Fruit fly (Drosophila melanogaster) whole organism, embryonic: ENCODE measurements around the gene Nckx30C.

ENCODE experiments used
- ATbp ChIP-seq: fragments of 200-800 bp; sonication (Bioruptor generic); optimal IDR thresholded peaks from 2 replicates; lab custom pipeline; 2017; ENCODE audit warnings: missing biosample characterization, mild to moderate bottlenecking, missing genetic modification characterization, missing genetic modification reagents
- Adf1 ChIP-seq: fragments of 200-800 bp; sonication (Bioruptor generic); IDR thresholded peaks from 2 replicates; pipeline ENCODE4 v1.3.6; 2022; ENCODE audit warnings: missing biosample characterization, missing genetic modification characterization
- Bgb ChIP-seq: fragments of 200-800 bp; sonication (Bioruptor generic); IDR thresholded peaks from 2 replicates; pipeline ENCODE4 v1.3.6; 2022; ENCODE audit warnings: missing biosample characterization, missing genetic modification characterization; ENCODE audit not compliant: partially characterized antibody
- C15 ChIP-seq: fragments of 200-800 bp; sonication (Bioruptor generic); IDR thresholded peaks from 3 replicates; pipeline ENCODE4 v1.3.6; 2022; ENCODE audit warnings: missing biosample characterization, missing genetic modification characterization
- CG10431 ChIP-seq: fragments of 200-800 bp; sonication (Bioruptor generic); optimal IDR thresholded peaks from 3 replicates; lab custom pipeline; 2018; ENCODE audit warnings: missing biosample characterization, mild to moderate bottlenecking, missing genetic modification characterization
- CG10979 ChIP-seq: fragments of 200-800 bp; sonication (Bioruptor generic); optimal IDR thresholded peaks from 2 replicates; lab custom pipeline; 2018; ENCODE audit warnings: missing biosample characterization, mild to moderate bottlenecking, missing genetic modification characterization, moderate library complexity
- CG11398 ChIP-seq: fragments of 200-800 bp; sonication (Bioruptor generic); optimal IDR thresholded peaks from 2 replicates; lab custom pipeline; 2016; ENCODE audit warnings: missing biosample characterization, missing genetic modification characterization
- CG11456 ChIP-seq: fragments of 200-800 bp; sonication (Bioruptor generic); IDR thresholded peaks from 3 replicates; pipeline ENCODE4 v1.3.6; 2022; ENCODE audit warnings: missing biosample characterization, missing genetic modification characterization
- CG1602 ChIP-seq: fragments of 200-800 bp; sonication (Bioruptor generic); optimal IDR thresholded peaks from 3 replicates; lab custom pipeline; 2016; ENCODE audit warnings: missing biosample characterization, missing genetic modification characterization
- CG18011 ChIP-seq: fragments of 200-800 bp; sonication (Bioruptor generic); optimal IDR thresholded peaks from 2 replicates; lab custom pipeline; 2017; ENCODE audit warnings: missing biosample characterization, missing genetic modification characterization, mild to moderate bottlenecking, moderate library complexity, missing genotype
- CG18262 ChIP-seq: fragments of 200-800 bp; optimal IDR thresholded peaks from 3 replicates; lab custom pipeline; 2019; ENCODE audit warnings: missing biosample characterization, mild to moderate bottlenecking, missing genetic modification characterization, moderate library complexity
- CG2120 ChIP-seq: fragments of 200-800 bp; sonication (Bioruptor generic); optimal IDR thresholded peaks from 3 replicates; lab custom pipeline; 2016; ENCODE audit warnings: missing biosample characterization, missing genetic modification characterization
- CG32532 ChIP-seq: fragments of 200-800 bp; sonication (Bioruptor generic); IDR thresholded peaks from 2 replicates; pipeline ENCODE4 v1.3.6; 2022; ENCODE audit warnings: missing biosample characterization, missing genetic modification characterization
- CG6854 ChIP-seq: fragments of 200-800 bp; sonication (Bioruptor generic); optimal IDR thresholded peaks from 3 replicates; lab custom pipeline; 2017; ENCODE audit warnings: missing biosample characterization, mild to moderate bottlenecking, missing genetic modification characterization
- CG8478 ChIP-seq: fragments of >200 bp; optimal IDR thresholded peaks from 2 replicates; lab custom pipeline; 2018
- CG9437 ChIP-seq: fragments of 200-800 bp; sonication (Bioruptor generic); optimal IDR thresholded peaks from 2 replicates; lab custom pipeline; 2018; ENCODE audit warnings: missing biosample characterization, mild to moderate bottlenecking, missing genetic modification characterization
- CoRest ChIP-seq: fragments of 200-800 bp; sonication (Bioruptor generic); optimal IDR thresholded peaks from 3 replicates; lab custom pipeline; 2018; ENCODE audit warnings: missing biosample characterization, mild to moderate bottlenecking, missing genetic modification characterization, moderate library complexity
- Dbx ChIP-seq: fragments of 200-800 bp; sonication (Bioruptor generic); IDR thresholded peaks from 3 replicates; pipeline ENCODE4 v1.3.6; 2022; ENCODE audit warnings: missing biosample characterization, missing genetic modification characterization
- HHEX ChIP-seq: fragments of 200-800 bp; sonication (Bioruptor generic); optimal IDR thresholded peaks from 3 replicates; lab custom pipeline; 2017; ENCODE audit warnings: missing biosample characterization, mild to moderate bottlenecking, missing genetic modification characterization, missing genetic modification reagents
- Hey ChIP-seq: fragments of 200-800 bp; sonication (Bioruptor generic); optimal IDR thresholded peaks from 3 replicates; lab custom pipeline; 2018; ENCODE audit warnings: missing biosample characterization, mild to moderate bottlenecking, missing genetic modification characterization
- Lpt ChIP-seq: fragments of >200 bp; optimal IDR thresholded peaks from 2 replicates; lab custom pipeline; 2018; ENCODE audit warnings: missing biosample characterization, missing genetic modification characterization
- MBD-R2 ChIP-seq: fragments of 200-800 bp; sonication (Bioruptor generic); IDR thresholded peaks from 2 replicates; pipeline ENCODE4 v1.3.6; 2022; ENCODE audit warnings: missing biosample characterization, missing genetic modification characterization
- MTF-1 ChIP-seq: fragments of 200-800 bp; sonication (Bioruptor generic); optimal IDR thresholded peaks from 2 replicates; lab custom pipeline; 2018; ENCODE audit warnings: missing biosample characterization, mild to moderate bottlenecking, missing genetic modification characterization, borderline replicate concordance
- Med ChIP-seq: fragments of 200-800 bp; sonication (Bioruptor generic); peaks from one replicate; lab custom pipeline; 2016; ENCODE audit warnings: missing biosample characterization, missing genetic modification characterization, mild to moderate bottlenecking, inconsistent platforms, moderate library complexity
- Mrtf ChIP-seq: fragments of 200-800 bp; sonication (Bioruptor generic); IDR thresholded peaks from 3 replicates; pipeline ENCODE4 v1.3.6; 2022; ENCODE audit warnings: missing biosample characterization, missing genetic modification characterization
- Opbp ChIP-seq: fragments of 200-800 bp; sonication (Bioruptor generic); IDR thresholded peaks from 3 replicates; pipeline ENCODE4 v1.3.6; 2022; ENCODE audit warnings: missing biosample characterization, missing genetic modification characterization; ENCODE audit not compliant: partially characterized antibody
- Pdp1 ChIP-seq, 2 experiments: fragments of 200-800 bp; sonication (Bioruptor generic); optimal IDR thresholded peaks; 3 replicates each; lab custom pipeline; 2016; ENCODE audit warnings: missing biosample characterization in 2 of 2, missing genetic modification characterization in 2 of 2, mild to moderate bottlenecking in 1 of 2, moderate library complexity in 1 of 2
- Ptx1 ChIP-seq: fragments of 200-800 bp; sonication (Bioruptor generic); IDR thresholded peaks from 2 replicates; pipeline ENCODE4 v1.3.6; 2022; ENCODE audit warnings: missing biosample characterization, missing genetic modification characterization
- Sox102F ChIP-seq: fragments of 200-800 bp; sonication (Bioruptor generic); optimal IDR thresholded peaks from 2 replicates; lab custom pipeline; 2018; ENCODE audit warnings: missing biosample characterization, mild to moderate bottlenecking, missing genetic modification characterization, moderate library complexity
- ab ChIP-seq: fragments of 200-800 bp; sonication (Bioruptor generic); optimal IDR thresholded peaks from 2 replicates; lab custom pipeline; 2016; ENCODE audit warnings: missing biosample characterization, missing genetic modification characterization
- br ChIP-seq: fragments of >200 bp; optimal IDR thresholded peaks from 2 replicates; lab custom pipeline; 2017
- bsh ChIP-seq, 2 experiments: fragments of 200-800 bp; sonication (Bioruptor generic); optimal IDR thresholded peaks; 2 replicates each; lab custom pipeline; 2017 to 2018; ENCODE audit warnings: mild to moderate bottlenecking in 2 of 2, missing biosample characterization in 2 of 2, missing genetic modification characterization in 2 of 2, moderate library complexity in 1 of 2
- chinmo ChIP-seq: fragments of 200-800 bp; sonication (Bioruptor generic); IDR thresholded peaks from 4 replicates; pipeline ENCODE4 v1.3.6; 2022; ENCODE audit warnings: missing biosample characterization, missing genetic modification characterization; ENCODE audit not compliant: partially characterized antibody
- cwo ChIP-seq: fragments of 200-800 bp; sonication (Bioruptor generic); optimal IDR thresholded peaks from 3 replicates; lab custom pipeline; 2017; ENCODE audit warnings: missing biosample characterization, missing genetic modification characterization, mild to moderate bottlenecking, moderate library complexity, missing genetic modification reagents
- gcm2 ChIP-seq: fragments of 200-800 bp; sonication (Bioruptor generic); optimal IDR thresholded peaks from 2 replicates; lab custom pipeline; 2016; ENCODE audit warnings: missing biosample characterization, missing genetic modification characterization
- her ChIP-seq: fragments of 200-800 bp; sonication (Bioruptor generic); optimal IDR thresholded peaks from 2 replicates; lab custom pipeline; 2016; ENCODE audit warnings: missing biosample characterization, missing genetic modification characterization
- hth ChIP-seq: fragments of >200 bp; optimal IDR thresholded peaks from 2 replicates; lab custom pipeline; 2017; ENCODE audit warnings: inconsistent platforms
- klu ChIP-seq: fragments of 200-800 bp; sonication (Bioruptor generic); IDR thresholded peaks from 2 replicates; pipeline ENCODE4 v1.3.6; 2022; ENCODE audit warnings: missing biosample characterization, missing genetic modification characterization
- lab ChIP-seq: fragments of 200-800 bp; sonication (Bioruptor generic); optimal IDR thresholded peaks from 3 replicates; lab custom pipeline; 2017; ENCODE audit warnings: missing biosample characterization, missing genetic modification characterization, mild to moderate bottlenecking, moderate library complexity, missing genetic modification reagents
- lilli ChIP-seq: fragments of 200-800 bp; sonication (Bioruptor generic); optimal IDR thresholded peaks from 3 replicates; lab custom pipeline; 2016; ENCODE audit warnings: missing biosample characterization, missing genetic modification characterization
- otp ChIP-seq: fragments of 200-800 bp; sonication (Bioruptor generic); IDR thresholded peaks from 3 replicates; pipeline ENCODE4, ENCODE4 v1.3.6; 2022; ENCODE audit warnings: missing biosample characterization, missing genetic modification characterization
- rib ChIP-seq: fragments of 200-800 bp; sonication (Bioruptor generic); IDR thresholded peaks from 2 replicates; pipeline ENCODE4 v1.3.6; 2022; ENCODE audit warnings: missing biosample characterization, missing genetic modification characterization
- sisA ChIP-seq: fragments of 200-800 bp; sonication (Bioruptor generic); IDR thresholded peaks from 2 replicates; pipeline ENCODE4 v1.3.6; 2022; ENCODE audit warnings: missing biosample characterization, missing genetic modification characterization

The Nckx30C gene

DNA sequence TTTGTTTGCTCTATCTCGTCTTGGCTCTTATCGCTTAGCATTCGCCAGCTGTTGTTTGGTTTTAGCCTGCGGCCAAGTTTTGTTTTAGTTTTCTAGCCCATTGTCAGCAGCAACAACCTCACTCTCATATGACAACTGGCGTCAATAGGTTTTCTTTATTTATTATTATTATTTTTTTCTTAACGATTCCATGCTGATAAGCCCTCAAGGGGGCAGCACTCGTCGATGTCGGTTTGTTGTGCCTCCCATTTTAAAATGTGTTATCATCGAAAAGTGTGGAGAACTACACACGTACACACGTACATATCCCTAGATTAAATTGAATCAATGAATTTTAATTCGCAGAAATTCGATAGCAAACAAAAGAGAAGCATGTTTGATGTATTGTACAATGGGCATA, 55.1 kb downstream of the Nckx30C start (continued):
- TF ChIP-seq C15 (no peak), sisA (no peak), CG11456 (GFP tag; lab: Robert Waterston, UW) (no peak)
- TF ChIP-seq, all 482 proteins: peak for 7

DNA sequence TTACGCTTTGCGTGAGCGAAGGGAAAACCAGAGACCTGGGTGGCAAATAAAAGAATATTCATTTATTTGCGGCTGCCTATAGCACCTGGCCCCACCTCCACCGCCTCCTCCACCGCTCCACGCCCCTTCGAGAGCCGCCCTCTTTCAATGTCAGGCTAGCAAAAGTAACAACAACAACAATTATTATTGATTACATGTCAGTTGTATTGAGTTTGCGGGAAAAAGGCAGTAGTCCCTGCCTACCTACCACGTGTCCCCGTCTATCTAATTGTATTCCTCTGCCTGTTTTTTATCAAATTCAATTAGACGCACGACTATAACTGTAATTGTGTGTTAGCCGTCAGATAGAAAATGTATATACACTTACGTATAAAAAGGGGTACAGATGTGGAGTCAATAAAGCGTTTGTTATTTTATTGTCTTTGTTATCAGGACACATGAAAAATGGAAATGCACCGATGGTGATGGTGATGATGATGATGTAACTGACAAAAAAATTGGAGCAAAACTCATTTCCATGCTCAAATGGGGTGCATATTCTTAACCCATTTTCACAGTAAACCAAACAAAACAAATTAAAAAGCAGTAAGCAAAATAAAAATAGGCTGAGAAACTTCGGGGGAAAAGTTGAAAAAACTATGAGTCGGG, 55.6 kb downstream of the Nckx30C start:
- TF ChIP-seq Hey (tag; lab: Kevin White, UChicago) (no peak), Mrtf (GFP tag; lab: Robert Waterston, UW) (no peak), cwo (peak; percentile 13), HHEX (GFP tag; lab: Kevin White, UChicago) (no peak), ab (GFP tag; lab: Kevin White, UChicago) (no peak), rib (GFP tag; lab: Robert Waterston, UW) (0 out of 2 replicates have a peak, but pooled peaks have one; percentile 12), Adf1 (GFP tag; lab: Robert Waterston, UW) (no peak), Opbp (GFP tag; lab: Robert Waterston, UW) (no peak), CG9437 (GFP tag; lab: Kevin White, UChicago) (no peak), MTF-1 (GFP tag; lab: Kevin White, UChicago) (no peak), Dbx (GFP tag; lab: Robert Waterston, UW) (no peak), Med (GFP tag; lab: Kevin White, UChicago) (peak; percentile 58), bsh (GFP tag; optimal IDR thresholded peaks at IDR 0.05; lab: Kevin White, UChicago) (no peak), CG10979 (tag; lab: Kevin White, UChicago) (no peak), CG18262 (tag; lab: Kevin White, UChicago) (no peak), Lpt (GFP tag; lab: Kevin White, UChicago) (no peak), klu (GFP tag; lab: Robert Waterston, UW) (no peak), Pdp1 (GFP tag; optimal IDR thresholded peaks at IDR 0.05; lab: Kevin White, UChicago) (peak in 1 of 2 experiments; percentile 58), hth (no peak), MBD-R2 (GFP tag; lab: Robert Waterston, UW) (no peak), lab (peak; percentile 86), Ptx1 (GFP tag; lab: Robert Waterston, UW) (no peak), gcm2 (no peak), CG10431 (GFP tag; lab: Kevin White, UChicago) (no peak), CG2120 (GFP tag; lab: Kevin White, UChicago) (no peak), chinmo (GFP tag; lab: Robert Waterston, UW) (0 out of 4 replicates have a peak, but pooled peaks have one; percentile 16), Sox102F (GFP tag; lab: Kevin White, UChicago) (no peak), otp (GFP tag; lab: Robert Waterston, UW) (no peak), br (lab: Kevin White, UChicago) (no peak), CG1602 (GFP tag; lab: Kevin White, UChicago) (no peak), CG32532 (GFP tag; lab: Robert Waterston, UW) (peak; percentile 43; the same call in 1 of the 2 replicates), Bgb (GFP tag; lab: Robert Waterston, UW) (no peak), CoRest (tag; lab: Kevin White, UChicago) (no peak), CG18011 (GFP tag; lab: Kevin White, UChicago) (no peak), ATbp (GFP tag; lab: Kevin White, UChicago) (no peak), her (no peak), lilli (no peak), CG8478 (lab: Kevin White, UChicago) (no peak), CG11398 (GFP tag; lab: Kevin White, UChicago) (no peak), CG6854 (GFP tag; lab: Kevin White, UChicago) (no peak)
- TF ChIP-seq, all 482 proteins: peak for 7
